In the genomic region with DNA sequence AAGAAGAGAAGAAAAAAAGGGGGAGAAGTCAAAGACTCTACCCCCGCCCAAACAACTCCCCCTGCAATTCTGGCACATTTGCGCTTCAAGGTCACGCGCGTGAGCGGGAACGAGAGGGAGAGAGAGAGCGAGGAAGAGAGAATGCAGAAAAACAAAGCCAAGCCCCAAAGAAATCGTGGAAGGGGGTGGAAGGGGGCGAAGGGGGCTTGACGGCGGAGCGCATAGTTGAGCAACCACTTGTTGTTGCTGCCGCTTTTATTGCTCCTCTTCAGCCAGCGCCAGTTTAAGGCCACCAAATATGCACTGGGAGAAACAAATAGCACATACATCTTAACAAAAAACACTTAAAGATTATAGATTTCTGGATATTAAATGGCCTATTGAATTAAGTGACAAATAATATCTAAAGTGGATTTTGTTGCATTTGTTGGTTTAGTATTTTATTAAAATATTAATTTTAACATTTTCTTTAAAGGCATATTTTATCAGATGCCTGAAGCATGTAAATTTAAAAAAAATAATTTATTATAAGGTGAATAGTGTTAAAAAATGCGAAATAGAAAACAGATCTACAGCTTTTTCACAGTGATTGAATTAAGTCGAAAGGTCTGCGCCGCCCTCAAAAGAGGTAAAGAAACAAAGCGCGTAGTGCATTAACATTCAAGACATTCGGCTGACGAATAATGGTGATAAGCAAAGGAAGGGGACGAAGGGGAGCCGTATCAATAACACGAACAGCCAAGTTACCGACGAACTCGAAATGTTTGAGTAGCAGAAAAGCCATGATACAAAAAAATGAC, we compare ENCODE assay signal across 6 fruit fly cellular contexts.
TF ChIP-seq lines count a peak whose summit lies in the region.

No protein-coding gene starts in this region.

- TF ChIP-seq CTCF in whole organism, embryonic (GFP tag; optimal IDR thresholded peaks at IDR 0.05; lab: Kevin White, UChicago) = peak; percentile 72

TF ChIP-seq in whole organism, 6 proteins besides CTCF, POLR2A, EP300 and RAD21:
- TF ChIP-seq psq (optimal IDR thresholded peaks at IDR 0.05; lab: Kevin White, UChicago) (no peak), pan (optimal IDR thresholded peaks at IDR 0.05; lab: Kevin White, UChicago) (no peak), usp (GFP tag; optimal IDR thresholded peaks at IDR 0.05; lab: Kevin White, UChicago) (no peak), EcR (GFP tag; optimal IDR thresholded peaks at IDR 0.05; lab: Kevin White, UChicago) (peak; percentile 60 to 70), Dll (optimal IDR thresholded peaks at IDR 0.05; lab: Kevin White, UChicago) (no peak)

TF ChIP-seq in whole organism, adult, 20 proteins besides CTCF, POLR2A, EP300 and RAD21 (continues in another document):
- TF ChIP-seq toe (GFP tag; optimal IDR thresholded peaks at IDR 0.05; lab: Kevin White, UChicago) = no peak
- TF ChIP-seq CG11617 (GFP tag; optimal IDR thresholded peaks at IDR 0.05; lab: Kevin White, UChicago) = peak; percentile 91
- peak; percentile 93 for TF ChIP-seq CG7101 (tag; optimal IDR thresholded peaks at IDR 0.05; lab: Kevin White, UChicago)
- TF ChIP-seq kay (GFP tag; lab: Kevin White, UChicago; ENCODE audit: borderline replicate concordance) = peak; percentile 22
- TF ChIP-seq CG1620 (GFP tag; optimal IDR thresholded peaks at IDR 0.05; lab: Kevin White, UChicago) = peak; percentile 44
- peak; percentile 85 for TF ChIP-seq pad (GFP tag; optimal IDR thresholded peaks at IDR 0.05; lab: Kevin White, UChicago)
- TF ChIP-seq tj (GFP tag; optimal IDR thresholded peaks at IDR 0.05; lab: Kevin White, UChicago) = peak; percentile 76
- peak; percentile 19 for TF ChIP-seq Hr96 (GFP tag; optimal IDR thresholded peaks at IDR 0.05; lab: Kevin White, UChicago)
- TF ChIP-seq CG7045 (GFP tag; optimal IDR thresholded peaks at IDR 0.05; lab: Kevin White, UChicago) = peak; percentile 65
- peak; percentile 84 for TF ChIP-seq CG12768 (GFP tag; optimal IDR thresholded peaks at IDR 0.05; lab: Kevin White, UChicago)
- TF ChIP-seq CG5204 (GFP tag; optimal IDR thresholded peaks at IDR 0.05; lab: Kevin White, UChicago) = peak; percentile 54
- TF ChIP-seq cnc (optimal IDR thresholded peaks at IDR 0.05; lab: Kevin White, UChicago) = no peak
- peak; percentile 88 for TF ChIP-seq Mnt (GFP tag; optimal IDR thresholded peaks at IDR 0.05; lab: Kevin White, UChicago)
- TF ChIP-seq Crg-1 (GFP tag; optimal IDR thresholded peaks at IDR 0.05; lab: Kevin White, UChicago) = peak; percentile 31
- TF ChIP-seq CG33017 (tag; optimal IDR thresholded peaks at IDR 0.05; lab: Kevin White, UChicago) = peak; percentile 86

TF ChIP-seq in whole organism, embryonic, 481 proteins besides CTCF, POLR2A, EP300 and RAD21 (continues in another document):
- TF ChIP-seq gcm2 (GFP tag; optimal IDR thresholded peaks at IDR 0.05; lab: Kevin White, UChicago) (no peak), run (tag; optimal IDR thresholded peaks at IDR 0.05; lab: Kevin White, UChicago) (peak; percentile 75), shn (GFP tag; optimal IDR thresholded peaks at IDR 0.05; lab: Kevin White, UChicago) (peak; percentile 27), mam (GFP tag; optimal IDR thresholded peaks at IDR 0.05; lab: Kevin White, UChicago) (peak; percentile 56), kni (GFP tag; optimal IDR thresholded peaks at IDR 0.05; lab: Kevin White, UChicago) (peak; percentile 83), mirr (GFP tag; optimal IDR thresholded peaks at IDR 0.05; lab: Kevin White, UChicago) (peak; percentile 4), D19A (tag; optimal IDR thresholded peaks at IDR 0.05; lab: Kevin White, UChicago) (peak; percentile 81), bcd (GFP tag; optimal IDR thresholded peaks at IDR 0.05; lab: Kevin White, UChicago) (peak; percentile 94), Lpt (GFP tag; optimal IDR thresholded peaks at IDR 0.05; lab: Kevin White, UChicago) (no peak), CG5245 (GFP tag; optimal IDR thresholded peaks at IDR 0.05; lab: Kevin White, UChicago) (peak; percentile 44), BtbVII (GFP tag; optimal IDR thresholded peaks at IDR 0.05; lab: Kevin White, UChicago) (peak; percentile 95), chif (GFP tag; optimal IDR thresholded peaks at IDR 0.05; lab: Kevin White, UChicago) (peak; percentile 54 to 58), btn (GFP tag; optimal IDR thresholded peaks at IDR 0.05; lab: Kevin White, UChicago) (no peak), pzg (GFP tag; optimal IDR thresholded peaks at IDR 0.05; lab: Kevin White, UChicago) (no peak), HLH3B (GFP tag; IDR thresholded peaks at IDR 0.05; lab: Robert Waterston, UW) (peak; percentile 89), gt (GFP tag; IDR thresholded peaks at IDR 0.05; lab: Robert Waterston, UW) (peak; percentile 71; the same call in 1 of the 2 replicates)

TF ChIP-seq in whole organism, prepupa, 60 proteins besides CTCF, POLR2A, EP300 and RAD21 (continues in another document):
- TF ChIP-seq fd59A (GFP tag; optimal IDR thresholded peaks at IDR 0.05; lab: Kevin White, UChicago) (peak; percentile 76), OdsH (GFP tag; optimal IDR thresholded peaks at IDR 0.05; lab: Kevin White, UChicago) (peak; percentile 84), CG15336 (GFP tag; IDR thresholded peaks at IDR 0.05; lab: Robert Waterston, UW) (peak; percentile 93), CG16779 (tag; optimal IDR thresholded peaks at IDR 0.05; lab: Kevin White, UChicago) (peak; percentile 87), CG9139 (GFP tag; optimal IDR thresholded peaks at IDR 0.05; lab: Kevin White, UChicago) (no peak), CG8632 (GFP tag; optimal IDR thresholded peaks at IDR 0.05; lab: Kevin White, UChicago) (peak; percentile 97), CG3032 (tag; optimal IDR thresholded peaks at IDR 0.05; lab: Kevin White, UChicago) (peak; percentile 99), CG11902 (GFP tag; optimal IDR thresholded peaks at IDR 0.05; lab: Kevin White, UChicago) (peak; percentile 68), Eip75B (GFP tag; optimal IDR thresholded peaks at IDR 0.05; lab: Kevin White, UChicago) (peak; percentile 85), fd85E (GFP tag; optimal IDR thresholded peaks at IDR 0.05; lab: Kevin White, UChicago) (peak; percentile 85), esn (GFP tag; optimal IDR thresholded peaks at IDR 0.05; lab: Kevin White, UChicago) (peak; percentile 94), Lpt (GFP tag; optimal IDR thresholded peaks at IDR 0.05; lab: Kevin White, UChicago) (peak; percentile 93), achi (GFP tag; optimal IDR thresholded peaks at IDR 0.05; lab: Kevin White, UChicago) (peak; percentile 81), lz (GFP tag; optimal IDR thresholded peaks at IDR 0.05; lab: Kevin White, UChicago) (peak; percentile 88), topi (GFP tag; optimal IDR thresholded peaks at IDR 0.05; lab: Kevin White, UChicago) (peak; percentile 75), salr (GFP tag; optimal IDR thresholded peaks at IDR 0.05; lab: Kevin White, UChicago) (peak; percentile 20 to 90)

TF ChIP-seq in whole organism, pupa, 21 proteins besides CTCF, POLR2A, EP300 and RAD21 (continues in another document):
- TF ChIP-seq CG10348 (GFP tag; IDR thresholded peaks at IDR 0.05; lab: Robert Waterston, UW) (peak; percentile 53; the same call in 1 of the 2 replicates), CG32121 (GFP tag; IDR thresholded peaks at IDR 0.05; lab: Robert Waterston, UW) (peak; percentile 88), rn (GFP tag; IDR thresholded peaks at IDR 0.05; lab: Robert Waterston, UW) (peak; percentile 78), Pif1A (GFP tag; optimal IDR thresholded peaks at IDR 0.05; lab: Kevin White, UChicago) (peak; percentile 65), CG8301 (tag; optimal IDR thresholded peaks at IDR 0.05; lab: Kevin White, UChicago) (peak; percentile 93), CG34367 (tag; optimal IDR thresholded peaks at IDR 0.05; lab: Kevin White, UChicago) (peak; percentile 84), CG4496 (GFP tag; IDR thresholded peaks at IDR 0.05; lab: Robert Waterston, UW) (peak; percentile 89), CG9948 (tag; optimal IDR thresholded peaks at IDR 0.05; lab: Kevin White, UChicago) (peak; percentile 99), CG15710 (tag; optimal IDR thresholded peaks at IDR 0.05; lab: Kevin White, UChicago) (peak; percentile 98), CG12605 (GFP tag; IDR thresholded peaks at IDR 0.05; lab: Robert Waterston, UW) (peak; percentile 89), CG13204 (GFP tag; optimal IDR thresholded peaks at IDR 0.05; lab: Kevin White, UChicago) (peak; percentile 79), Pif1B (GFP tag; optimal IDR thresholded peaks at IDR 0.05; lab: Kevin White, UChicago) (peak; percentile 42), EcR (GFP tag; optimal IDR thresholded peaks at IDR 0.05; lab: Kevin White, UChicago) (peak; percentile 98), D1 (tag; optimal IDR thresholded peaks at IDR 0.05; lab: Kevin White, UChicago) (peak; percentile 99), CG8159 (tag; optimal IDR thresholded peaks at IDR 0.05; lab: Kevin White, UChicago) (peak; percentile 99), CG14655 (GFP tag; optimal IDR thresholded peaks at IDR 0.05; lab: Kevin White, UChicago) (peak; percentile 95), gl (tag; optimal IDR thresholded peaks at IDR 0.05; lab: Kevin White, UChicago) (peak; percentile 86)

TF ChIP-seq in whole organism, wandering third instar larva, 38 proteins besides CTCF, POLR2A, EP300 and RAD21 (continues in another document):
- TF ChIP-seq dsf (GFP tag; optimal IDR thresholded peaks at IDR 0.05; lab: Kevin White, UChicago; ENCODE audit: borderline replicate concordance) = peak; percentile 65
- TF ChIP-seq sage (GFP tag; optimal IDR thresholded peaks at IDR 0.05; lab: Kevin White, UChicago) = peak; percentile 12
- peak; percentile 81 for TF ChIP-seq ey (GFP tag; optimal IDR thresholded peaks at IDR 0.05; lab: Kevin White, UChicago)
- peak; percentile 33 for TF ChIP-seq Hr83 (GFP tag; optimal IDR thresholded peaks at IDR 0.05; lab: Kevin White, UChicago; ENCODE audit: poor library complexity, severe bottlenecking)
- peak; percentile 98 for TF ChIP-seq Dif (GFP tag; optimal IDR thresholded peaks at IDR 0.05; lab: Kevin White, UChicago; ENCODE audit: partially characterized antibody)
- TF ChIP-seq Dfd (GFP tag; optimal IDR thresholded peaks at IDR 0.05; lab: Kevin White, UChicago) = no peak
- TF ChIP-seq lola (GFP tag; optimal IDR thresholded peaks at IDR 0.05; lab: Kevin White, UChicago) = no peak
- TF ChIP-seq Sp1 (GFP tag; optimal IDR thresholded peaks at IDR 0.05; lab: Kevin White, UChicago) = peak; percentile 98
- peak; percentile 97 for TF ChIP-seq HLH106 (tag; optimal IDR thresholded peaks at IDR 0.05; lab: Kevin White, UChicago)
- peak; percentile 84 for TF ChIP-seq Jra (GFP tag; optimal IDR thresholded peaks at IDR 0.05; lab: Kevin White, UChicago)
- peak; percentile 93 for TF ChIP-seq brk (GFP tag; optimal IDR thresholded peaks at IDR 0.05; lab: Kevin White, UChicago)
- TF ChIP-seq woc (GFP tag; optimal IDR thresholded peaks at IDR 0.05; lab: Kevin White, UChicago) = peak; percentile 48
- TF ChIP-seq GATAd (GFP tag; optimal IDR thresholded peaks at IDR 0.05; lab: Kevin White, UChicago) = no peak
- no peak for TF ChIP-seq CG32264 (GFP tag; optimal IDR thresholded peaks at IDR 0.05; lab: Kevin White, UChicago)
- TF ChIP-seq br (GFP tag; optimal IDR thresholded peaks at IDR 0.05; lab: Kevin White, UChicago) = peak; percentile 85
- no peak for TF ChIP-seq Rel (GFP tag; optimal IDR thresholded peaks at IDR 0.05; lab: Kevin White, UChicago)
- peak; percentile 65 for TF ChIP-seq Rel (tag; optimal IDR thresholded peaks at IDR 0.05; lab: Kevin White, UChicago)
- TF ChIP-seq CG9705 (GFP tag; optimal IDR thresholded peaks at IDR 0.05; lab: Kevin White, UChicago) = peak; percentile 75
